Fruit fly (Drosophila melanogaster) whole organism, embryonic: ENCODE measurements around the gene PIG-Q.

Experiments used
- CG2678 ChIP-seq: fragments of 200-800 bp; sonication (Bioruptor generic); optimal IDR thresholded peaks from 3 replicates; lab custom pipeline; 2019; ENCODE audit warnings: missing biosample characterization, mild to moderate bottlenecking, missing genetic modification characterization, moderate library complexity
- Camta ChIP-seq: fragments of 200-800 bp; sonication (Bioruptor generic); optimal IDR thresholded peaks from 2 replicates; lab custom pipeline; 2016; ENCODE audit warnings: missing biosample characterization, missing genetic modification characterization
- bigmax ChIP-seq: fragments of 200-800 bp; sonication (Bioruptor generic); optimal IDR thresholded peaks from 2 replicates; lab custom pipeline; 2018; ENCODE audit warnings: missing biosample characterization, mild to moderate bottlenecking, missing genetic modification characterization
- crol ChIP-seq: fragments of 200-800 bp; sonication (Bioruptor generic); IDR thresholded peaks from 2 replicates; pipeline ENCODE4 v1.3.6; 2022; ENCODE audit warnings: missing biosample characterization, missing genetic modification characterization
- lbe ChIP-seq: fragments of 200-800 bp; sonication (Bioruptor generic); optimal IDR thresholded peaks from 2 replicates; lab custom pipeline; 2016; ENCODE audit warnings: missing biosample characterization, mild to moderate bottlenecking, missing genetic modification characterization
- nerfin-2 ChIP-seq: fragments of 200-800 bp; sonication (Bioruptor generic); IDR thresholded peaks from 2 replicates; pipeline ENCODE4 v1.3.6; 2022; ENCODE audit warnings: missing biosample characterization, missing genetic modification characterization; ENCODE audit not compliant: partially characterized antibody

dm6 chrX:16320197-16320921, 38.6 kb upstream of the PIG-Q start, which contains the start of gene Cyp1:
- TF ChIP-seq nerfin-2 (peak; percentile 64; the same call in 1 of the 2 replicates), CG2678 (tag; lab: Kevin White, UChicago) (no peak), Camta (GFP tag; lab: Kevin White, UChicago) (no peak), lbe (GFP tag; lab: Kevin White, UChicago) (no peak), bigmax (GFP tag; lab: Kevin White, UChicago) (peak; percentile 80), crol (GFP tag; lab: Robert Waterston, UW) (no peak)
